Worm (Caenorhabditis elegans): ENCODE measurements around the gene C45G7.13.

Gene C45G7.13

ce11 chrIV:2408437-2408836, 42.7 kb downstream of the C45G7.13 start (continued):
- TF ChIP-seq fos-1 (tag; optimal IDR thresholded peaks at IDR 0.05) (peak; percentile 73), nhr-71 (tag; optimal IDR thresholded peaks at IDR 0.05) (peak; percentile 89), snpc-4 (tag; optimal IDR thresholded peaks at IDR 0.05) (peak; percentile 69), C04F5.9 (tag; optimal IDR thresholded peaks at IDR 0.05) (peak; percentile 70), dpl-1 (GFP tag; optimal IDR thresholded peaks at IDR 0.05) (peak; percentile 54 to 71 (median 64)), zip-4 (GFP tag; optimal IDR thresholded peaks at IDR 0.05) (peak; percentile 48), fkh-10 (GFP tag; optimal IDR thresholded peaks at IDR 0.05) (peak; percentile 80), tbx-2 (tag; optimal IDR thresholded peaks at IDR 0.05) (peak; percentile 82), snu-23 (GFP tag; optimal IDR thresholded peaks at IDR 0.05) (peak; percentile 91), skn-1 (tag; optimal IDR thresholded peaks at IDR 0.05) (peak; percentile 92), mep-1 (tag; optimal IDR thresholded peaks at IDR 0.05) (peak; percentile 93), nhr-20 (tag; optimal IDR thresholded peaks at IDR 0.05) (peak; percentile 81), aly-2 (tag; optimal IDR thresholded peaks at IDR 0.05) (peak; percentile 76), nhr-76 (tag; optimal IDR thresholded peaks at IDR 0.05) (no peak), lin-14 (GFP tag; optimal IDR thresholded peaks at IDR 0.05) (peak; percentile 78), xbp-1 (tag; optimal IDR thresholded peaks at IDR 0.05) (peak; percentile 76), grh-1 (GFP tag; IDR thresholded peaks at IDR 0.05) (peak; percentile 26; the same call in 1 of the 2 replicates), nhr-84 (tag; optimal IDR thresholded peaks at IDR 0.05) (no peak), ets-5 (GFP tag; IDR thresholded peaks at IDR 0.05) (no peak), dsc-1 (tag; optimal IDR thresholded peaks at IDR 0.05) (peak; percentile 89), lin-39 (tag; optimal IDR thresholded peaks at IDR 0.05) (peak; percentile 32), ztf-11 (tag; optimal IDR thresholded peaks at IDR 0.05) (peak in 1 of 2 experiments; percentile 77), mdl-1 (tag; optimal IDR thresholded peaks at IDR 0.05) (peak in 1 of 2 experiments; percentile 70), ztf-4 (tag; optimal IDR thresholded peaks at IDR 0.05) (peak; percentile 50), lin-35 (GFP tag; optimal IDR thresholded peaks at IDR 0.05) (peak; percentile 76 to 88), unc-86 (tag; optimal IDR thresholded peaks at IDR 0.05) (peak; percentile 80), ceh-63 (GFP tag; optimal IDR thresholded peaks at IDR 0.05) (no peak), lin-15B (tag; optimal IDR thresholded peaks at IDR 0.05) (peak; percentile 30), elt-2 (tag; optimal IDR thresholded peaks at IDR 0.05) (peak; percentile 45), unc-130 (tag; optimal IDR thresholded peaks at IDR 0.05) (peak; percentile 17), egl-27 (tag; optimal IDR thresholded peaks at IDR 0.05) (no peak), sptf-1 (tag; optimal IDR thresholded peaks at IDR 0.05) (no peak), lir-3 (tag; optimal IDR thresholded peaks at IDR 0.05; ENCODE audit: poor library complexity) (no peak), fkh-8 (tag; optimal IDR thresholded peaks at IDR 0.05) (peak; percentile 85), mab-9 (GFP tag; IDR thresholded peaks at IDR 0.05) (peak; percentile 55; the same call in 1 of the 2 replicates), lin-13 (GFP tag; optimal IDR thresholded peaks at IDR 0.05) (peak; percentile 66), jun-1 (tag; optimal IDR thresholded peaks at IDR 0.05) (peak; percentile 81), egl-13 (tag; optimal IDR thresholded peaks at IDR 0.05) (peak; percentile 71), hpl-2 (GFP tag; optimal IDR thresholded peaks at IDR 0.05) (peak; percentile 70), C16A3.4 (tag; optimal IDR thresholded peaks at IDR 0.05) (peak; percentile 89)

ce11 chrIV:2407704-2408103, 43.4 kb downstream of the C45G7.13 start:
- no peak for TF ChIP-seq fkh-4 (tag; optimal IDR thresholded peaks at IDR 0.05; ENCODE audit: borderline replicate concordance)
- no peak for TF ChIP-seq nhr-47 (tag; optimal IDR thresholded peaks at IDR 0.05)
- TF ChIP-seq sptf-1 (tag; optimal IDR thresholded peaks at IDR 0.05) = no peak
- TF ChIP-seq tlp-1 (tag; optimal IDR thresholded peaks at IDR 0.05) = no peak
- TF ChIP-seq mep-1 (tag; optimal IDR thresholded peaks at IDR 0.05) = no peak
- no peak for TF ChIP-seq elt-2 (tag; optimal IDR thresholded peaks at IDR 0.05)
- TF ChIP-seq irx-1 (tag; optimal IDR thresholded peaks at IDR 0.05) = no peak
- no peak for TF ChIP-seq isw-1 (GFP tag; IDR thresholded peaks at IDR 0.05)
